Fruit fly (Drosophila melanogaster): Measurements from ENCODE around the gene CG4238.

CG4238 gene

dm6 chr2L:1989278-1989918 lies 20.3 kb upstream of the CG4238 start:
- TF ChIP-seq CG31224 (GFP tag; IDR thresholded peaks at IDR 0.05), result peak; percentile 53
- TF ChIP-seq fd64A (GFP tag; optimal IDR thresholded peaks at IDR 0.05), result no peak
- TF ChIP-seq CG12236 (GFP tag; optimal IDR thresholded peaks at IDR 0.05), result no peak
- no peak for TF ChIP-seq gt (GFP tag; IDR thresholded peaks at IDR 0.05)
- no peak for TF ChIP-seq fd102C (GFP tag; optimal IDR thresholded peaks at IDR 0.05)
- TF ChIP-seq CG14050 (GFP tag; IDR thresholded peaks at IDR 0.05), result no peak
- TF ChIP-seq nom (GFP tag; optimal IDR thresholded peaks at IDR 0.05), result peak; percentile 45
- TF ChIP-seq lbe (GFP tag; optimal IDR thresholded peaks at IDR 0.05), result peak; percentile 43
- peak; percentile 68 for TF ChIP-seq corto (GFP tag; optimal IDR thresholded peaks at IDR 0.05)
- no peak for TF ChIP-seq Gug (GFP tag; IDR thresholded peaks at IDR 0.05)
- no peak for TF ChIP-seq CG12155 (GFP tag; optimal IDR thresholded peaks at IDR 0.05)
- TF ChIP-seq gce (GFP tag; IDR thresholded peaks at IDR 0.05), result no peak
- TF ChIP-seq CG12769 (tag; optimal IDR thresholded peaks at IDR 0.05), result no peak
- TF ChIP-seq TFAM (GFP tag; optimal IDR thresholded peaks at IDR 0.05), result no peak

DNA sequence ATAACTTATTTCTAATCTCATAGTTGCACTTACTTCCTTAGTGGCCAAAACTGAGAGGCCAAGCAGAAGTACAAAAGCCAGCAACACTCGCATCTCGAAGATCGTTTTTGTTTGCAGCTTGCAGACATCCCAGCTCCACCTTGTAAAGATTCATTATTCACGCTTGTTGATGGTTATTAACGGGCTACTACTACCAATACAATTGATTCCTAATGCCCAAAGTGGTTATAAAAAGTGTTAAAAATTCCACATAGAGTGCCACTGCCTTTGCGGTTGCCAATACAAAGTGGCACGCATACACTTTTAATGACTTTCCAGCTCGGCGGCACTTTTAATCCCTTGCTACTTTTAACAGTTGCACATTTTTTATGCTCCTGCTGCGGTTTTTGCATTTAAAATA lies 17.6 kb upstream of the CG4238 start, which contains the start of gene Obp22a:
Gene Obp22a, minus strand, starts transcription at position 101 of the 400 bp plus-strand sequence.
- no peak for TF ChIP-seq Doc2 (GFP tag; IDR thresholded peaks at IDR 0.05)
- TF ChIP-seq CG1602 (GFP tag; optimal IDR thresholded peaks at IDR 0.05), result no peak
- no peak for TF ChIP-seq Awh (GFP tag; IDR thresholded peaks at IDR 0.05)
- no peak for TF ChIP-seq Stat92E (GFP tag; optimal IDR thresholded peaks at IDR 0.05)

DNA sequence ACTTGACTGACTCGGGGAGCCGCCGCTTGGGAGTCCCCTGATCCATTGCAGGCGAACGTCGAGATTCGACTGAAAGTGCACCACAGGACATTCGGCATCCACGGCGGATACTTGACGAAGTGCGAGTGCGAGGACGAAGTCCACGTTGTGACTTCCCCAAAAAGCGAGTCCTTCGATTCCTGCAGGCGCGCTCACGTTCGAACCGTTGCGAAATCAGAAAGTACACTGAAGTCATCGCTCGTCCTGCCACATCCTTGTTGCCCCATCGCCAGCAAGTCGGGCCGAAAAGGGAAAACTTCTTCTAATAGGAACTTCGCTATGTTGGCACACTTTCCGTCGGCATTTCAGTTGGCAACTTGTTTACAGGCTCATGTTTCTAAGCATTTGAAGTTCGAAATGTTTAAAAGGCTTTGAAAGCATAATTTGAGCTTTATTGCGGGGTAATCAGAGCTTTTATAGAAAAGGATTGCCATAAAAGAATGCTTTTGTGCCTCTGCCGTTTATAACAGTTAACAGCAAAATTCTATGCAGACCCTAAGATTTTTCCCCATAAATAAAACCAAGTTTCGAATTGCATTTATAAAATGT lies 3.5 kb upstream of the CG4238 start, which contains the start of gene CG33543:
Gene CG33543, minus strand, starts transcription at position 232 of the 588 bp plus-strand sequence.
- TF ChIP-seq Deaf1 (tag; optimal IDR thresholded peaks at IDR 0.05) (peak; percentile 94), CG1603 (tag; optimal IDR thresholded peaks at IDR 0.05) (no peak), CG11696 (GFP tag; IDR thresholded peaks at IDR 0.05) (no peak), ro (GFP tag; IDR thresholded peaks at IDR 0.05) (no peak), zfh1 (GFP tag; IDR thresholded peaks at IDR 0.05) (no peak), CG2889 (GFP tag; IDR thresholded peaks at IDR 0.05) (0 out of 3 replicates have a peak, but pooled peaks have one; percentile 29), mam (GFP tag; optimal IDR thresholded peaks at IDR 0.05) (no peak), dm (GFP tag; optimal IDR thresholded peaks at IDR 0.05) (no peak), CG11560 (tag; IDR thresholded peaks at IDR 0.05) (0 out of 3 replicates have a peak, but pooled peaks have one; percentile 27), BtbVII (GFP tag; optimal IDR thresholded peaks at IDR 0.05) (no peak), Dp (GFP tag; optimal IDR thresholded peaks at IDR 0.05) (no peak), CG11504 (tag; optimal IDR thresholded peaks at IDR 0.05) (peak; percentile 98), bowl (GFP tag; IDR thresholded peaks at IDR 0.05) (no peak), CG17912 (GFP tag; optimal IDR thresholded peaks at IDR 0.05) (no peak), Taf1 (GFP tag; IDR thresholded peaks at IDR 0.05) (no peak), da (GFP tag; optimal IDR thresholded peaks at IDR 0.05) (no peak), CG32772 (GFP tag; IDR thresholded peaks at IDR 0.05) (no peak), Scr (GFP tag; IDR thresholded peaks at IDR 0.05; ENCODE audit: partially characterized antibody) (no peak), Bgb (GFP tag; IDR thresholded peaks at IDR 0.05; ENCODE audit: partially characterized antibody) (no peak), cwo (GFP tag; optimal IDR thresholded peaks at IDR 0.05) (no peak), CG15073 (GFP tag; optimal IDR thresholded peaks at IDR 0.05) (no peak), CG6272 (GFP tag; IDR thresholded peaks at IDR 0.05) (no peak), chinmo (GFP tag; IDR thresholded peaks at IDR 0.05; ENCODE audit: partially characterized antibody) (0 out of 4 replicates have a peak, but pooled peaks have one; percentile 30), Dbx (GFP tag; IDR thresholded peaks at IDR 0.05) (0 out of 3 replicates have a peak, but pooled peaks have one; percentile 25), CG6654 (GFP tag; optimal IDR thresholded peaks at IDR 0.05) (no peak), seq (GFP tag; IDR thresholded peaks at IDR 0.05) (no peak), slbo (GFP tag; IDR thresholded peaks at IDR 0.05) (no peak)
